Fruit fly (Drosophila melanogaster) whole organism, embryonic: ENCODE measurements around the gene CG17111.

Experiments used
- CG10959 ChIP-seq: fragments of 200-800 bp; sonication (Bioruptor generic); IDR thresholded peaks from 2 replicates; pipeline ENCODE4 v1.3.6; 2022; ENCODE audit warnings: missing biosample characterization, missing genetic modification characterization
- CG11085 ChIP-seq: fragments of 200-800 bp; sonication (Bioruptor generic); IDR thresholded peaks from 2 replicates; pipeline ENCODE4 v1.3.6; 2022; ENCODE audit warnings: missing biosample characterization, missing genetic modification characterization
- CG12391 ChIP-seq: fragments of 200-800 bp; sonication (Bioruptor generic); optimal IDR thresholded peaks from 3 replicates; lab custom pipeline; 2018; ENCODE audit warnings: missing biosample characterization, mild to moderate bottlenecking, missing genetic modification characterization, moderate library complexity
- CG13123 ChIP-seq: fragments of 200-800 bp; sonication (Bioruptor generic); optimal IDR thresholded peaks from 2 replicates; lab custom pipeline; 2016; ENCODE audit warnings: missing biosample characterization, missing genetic modification characterization
- CG13624 ChIP-seq: fragments of 200-800 bp; sonication (Bioruptor generic); optimal IDR thresholded peaks from 2 replicates; lab custom pipeline; 2016; ENCODE audit warnings: missing biosample characterization, missing genetic modification characterization
- CG15073 ChIP-seq: fragments of 200-800 bp; sonication (Bioruptor generic); optimal IDR thresholded peaks from 2 replicates; lab custom pipeline; 2016; ENCODE audit warnings: missing biosample characterization, missing genetic modification characterization
- CG15696 ChIP-seq: fragments of 200-800 bp; sonication (Bioruptor generic); optimal IDR thresholded peaks from 2 replicates; lab custom pipeline; 2019; ENCODE audit warnings: missing biosample characterization, mild to moderate bottlenecking, missing genetic modification characterization, moderate library complexity
- CG1603 ChIP-seq: fragments of 200-800 bp; sonication (Bioruptor generic); optimal IDR thresholded peaks from 2 replicates; lab custom pipeline; 2019; ENCODE audit warnings: missing biosample characterization, mild to moderate bottlenecking, missing genetic modification characterization, moderate library complexity
- CG16779 ChIP-seq: fragments of 200-800 bp; sonication (Bioruptor generic); IDR thresholded peaks from 2 replicates; pipeline ENCODE4 v1.3.6; 2022; ENCODE audit warnings: missing biosample characterization, missing genetic modification characterization
- CG17829 ChIP-seq: fragments of 200-800 bp; optimal IDR thresholded peaks from 2 replicates; lab custom pipeline; 2019; ENCODE audit warnings: missing biosample characterization, mild to moderate bottlenecking, missing genetic modification characterization, moderate library complexity
- CG18619 ChIP-seq: fragments of 200-800 bp; sonication (Bioruptor generic); optimal IDR thresholded peaks from 3 replicates; lab custom pipeline; 2017; ENCODE audit warnings: missing biosample characterization, mild to moderate bottlenecking, missing genetic modification characterization
- CG2116 ChIP-seq: fragments of 200-800 bp; sonication (Bioruptor generic); optimal IDR thresholded peaks from 3 replicates; lab custom pipeline; 2018; ENCODE audit warnings: missing biosample characterization, mild to moderate bottlenecking, missing genetic modification characterization
- CG2202 ChIP-seq: fragments of 200-800 bp; sonication (Bioruptor generic); optimal IDR thresholded peaks from 2 replicates; lab custom pipeline; 2018; ENCODE audit warnings: missing biosample characterization, mild to moderate bottlenecking, missing genetic modification characterization
- CG31365 ChIP-seq: fragments of 200-800 bp; sonication (Bioruptor generic); optimal IDR thresholded peaks from 2 replicates; lab custom pipeline; 2018; ENCODE audit warnings: missing biosample characterization, mild to moderate bottlenecking, missing genetic modification characterization
- CG3281 ChIP-seq: fragments of 200-800 bp; sonication (Bioruptor generic); optimal IDR thresholded peaks from 3 replicates; lab custom pipeline; 2017; ENCODE audit warnings: missing biosample characterization, mild to moderate bottlenecking, missing genetic modification characterization
- CG33557 ChIP-seq: fragments of 200-800 bp; sonication (Bioruptor generic); optimal IDR thresholded peaks from 2 replicates; lab custom pipeline; 2019; ENCODE audit warnings: missing biosample characterization, mild to moderate bottlenecking, missing genetic modification characterization, moderate library complexity
- CG7357 ChIP-seq: fragments of 200-800 bp; sonication (Bioruptor generic); IDR thresholded peaks from 3 replicates; pipeline ENCODE4 v1.3.6; 2022; ENCODE audit warnings: missing biosample characterization, missing genetic modification characterization
- CG7839 ChIP-seq: fragments of 200-800 bp; sonication (Bioruptor generic); optimal IDR thresholded peaks from 3 replicates; lab custom pipeline; 2018; ENCODE audit warnings: missing biosample characterization, mild to moderate bottlenecking, missing genetic modification characterization, moderate library complexity
- CG7928 ChIP-seq: fragments of 200-800 bp; sonication (Bioruptor generic); optimal IDR thresholded peaks from 2 replicates; lab custom pipeline; 2017; ENCODE audit warnings: missing biosample characterization, mild to moderate bottlenecking, missing genetic modification characterization
- CG8281 ChIP-seq: fragments of 200-800 bp; sonication (Bioruptor generic); optimal IDR thresholded peaks from 2 replicates; lab custom pipeline; 2018; ENCODE audit warnings: missing biosample characterization, mild to moderate bottlenecking, missing genetic modification characterization, moderate library complexity
- CG8290 ChIP-seq, 3 experiments: fragments of 200-800 bp; sonication (Bioruptor generic); optimal IDR thresholded peaks; 2 replicates each; lab custom pipeline; 2016 to 2019; ENCODE audit warnings: missing biosample characterization in 3 of 3, missing genetic modification characterization in 3 of 3, mild to moderate bottlenecking in 2 of 3, moderate library complexity in 1 of 3
- CG8944 ChIP-seq: fragments of 200-800 bp; sonication (Bioruptor generic); optimal IDR thresholded peaks from 3 replicates; lab custom pipeline; 2016; ENCODE audit warnings: missing biosample characterization, missing genetic modification characterization
- CG9215 ChIP-seq: fragments of 200-800 bp; sonication (Bioruptor generic); IDR thresholded peaks from 2 replicates; pipeline ENCODE4 v1.3.6; 2022; ENCODE audit warnings: missing biosample characterization, missing genetic modification characterization
- CG9727 ChIP-seq: fragments of 200-800 bp; sonication (Bioruptor generic); optimal IDR thresholded peaks from 3 replicates; lab custom pipeline; 2017; ENCODE audit warnings: missing biosample characterization, mild to moderate bottlenecking, missing genetic modification characterization
- CG9817 ChIP-seq: fragments of 200-800 bp; sonication (Bioruptor generic); optimal IDR thresholded peaks from 2 replicates; lab custom pipeline; 2018; ENCODE audit warnings: missing biosample characterization, mild to moderate bottlenecking, missing genetic modification characterization, moderate library complexity
- CTCF ChIP-seq: fragments of 200-800 bp; sonication (Bioruptor generic); optimal IDR thresholded peaks from 2 replicates; lab custom pipeline; 2017; ENCODE audit warnings: missing biosample characterization, mild to moderate bottlenecking, missing genetic modification characterization, moderate library complexity
- D19A ChIP-seq: fragments of 200-800 bp; optimal IDR thresholded peaks from 3 replicates; lab custom pipeline; 2019; ENCODE audit warnings: missing biosample characterization, mild to moderate bottlenecking, missing genetic modification characterization, moderate library complexity
- Dek ChIP-seq: fragments of 200-800 bp; sonication (Bioruptor generic); optimal IDR thresholded peaks from 3 replicates; lab custom pipeline; 2019; ENCODE audit warnings: missing biosample characterization, mild to moderate bottlenecking, missing genetic modification characterization, moderate library complexity
- Ets65A ChIP-seq: fragments of 200-800 bp; sonication (Bioruptor generic); peaks from one replicate; lab custom pipeline; 2016; ENCODE audit warnings: missing biosample characterization, missing genetic modification characterization
- H2.0 ChIP-seq: fragments of 200-800 bp; sonication (Bioruptor generic); IDR thresholded peaks from 2 replicates; pipeline ENCODE4 v1.3.6; 2022; ENCODE audit warnings: missing biosample characterization, missing genetic modification characterization
- Hr3 ChIP-seq: fragments of 200-800 bp; sonication (Bioruptor generic); optimal IDR thresholded peaks from 3 replicates; lab custom pipeline; 2016; ENCODE audit warnings: missing biosample characterization, missing genetic modification characterization
- Mrtf ChIP-seq: fragments of 200-800 bp; sonication (Bioruptor generic); IDR thresholded peaks from 3 replicates; pipeline ENCODE4 v1.3.6; 2022; ENCODE audit warnings: missing biosample characterization, missing genetic modification characterization
- NK7.1 ChIP-seq: fragments of 200-800 bp; sonication (Bioruptor generic); optimal IDR thresholded peaks from 3 replicates; lab custom pipeline; 2016; ENCODE audit warnings: missing biosample characterization, missing genetic modification characterization
- Ravus ChIP-seq: fragments of 200-800 bp; sonication (Bioruptor generic); IDR thresholded peaks from 2 replicates; pipeline ENCODE4 v1.3.6; 2022; ENCODE audit warnings: missing biosample characterization, missing genetic modification characterization
- Ssrp ChIP-seq: fragments of 200-800 bp; sonication (Bioruptor generic); optimal IDR thresholded peaks from 2 replicates; lab custom pipeline; 2018; ENCODE audit warnings: missing biosample characterization, mild to moderate bottlenecking, missing genetic modification characterization, moderate library complexity
- Xbp1 ChIP-seq: fragments of 200-800 bp; sonication (Bioruptor generic); optimal IDR thresholded peaks from 3 replicates; lab custom pipeline; 2016; ENCODE audit warnings: missing biosample characterization, mild to moderate bottlenecking, missing genetic modification characterization
- ato ChIP-seq: fragments of 200-800 bp; sonication (Bioruptor generic); IDR thresholded peaks from 2 replicates; pipeline ENCODE4 v1.3.6; 2022; ENCODE audit warnings: missing biosample characterization, missing genetic modification characterization; ENCODE audit not compliant: partially characterized antibody
- az2 ChIP-seq: fragments of 200-800 bp; sonication (Bioruptor generic); optimal IDR thresholded peaks from 3 replicates; lab custom pipeline; 2016; ENCODE audit warnings: missing biosample characterization, missing genetic modification characterization
- cato ChIP-seq: fragments of 200-800 bp; sonication (Bioruptor generic); optimal IDR thresholded peaks from 2 replicates; lab custom pipeline; 2016; ENCODE audit warnings: missing biosample characterization, missing genetic modification characterization, borderline replicate concordance
- disco-r ChIP-seq: fragments of 200-800 bp; sonication (Bioruptor generic); optimal IDR thresholded peaks from 2 replicates; lab custom pipeline; 2016; ENCODE audit warnings: missing biosample characterization, missing genetic modification characterization
- eve ChIP-seq, 2 experiments: fragments of >200 bp; optimal IDR thresholded peaks; 2 replicates each; lab custom pipeline; 2017; ENCODE audit warnings: missing biosample characterization in 2 of 2, missing genetic modification characterization in 2 of 2
- gcm2 ChIP-seq: fragments of 200-800 bp; sonication (Bioruptor generic); optimal IDR thresholded peaks from 2 replicates; lab custom pipeline; 2016; ENCODE audit warnings: missing biosample characterization, missing genetic modification characterization
- h ChIP-seq: fragments of >200 bp; optimal IDR thresholded peaks from 2 replicates; lab custom pipeline; 2017
- insv ChIP-seq, 2 experiments: fragments of 200-800 bp; sonication (Bioruptor generic); optimal IDR thresholded peaks; 3 replicates each; lab custom pipeline; 2016 to 2018; ENCODE audit warnings: missing biosample characterization in 2 of 2, missing genetic modification characterization in 2 of 2
- inv ChIP-seq: fragments of 200-800 bp; sonication (Bioruptor generic); IDR thresholded peaks from 2 replicates; pipeline ENCODE4 v1.3.6; 2022; ENCODE audit warnings: missing biosample characterization, missing genetic modification characterization; ENCODE audit not compliant: partially characterized antibody
- pfk ChIP-seq: fragments of 200-800 bp; sonication (Bioruptor generic); optimal IDR thresholded peaks from 2 replicates; lab custom pipeline; 2018; ENCODE audit warnings: missing biosample characterization, mild to moderate bottlenecking, missing genetic modification characterization, moderate library complexity
- pros ChIP-seq: fragments of 200-800 bp; sonication (Bioruptor generic); optimal IDR thresholded peaks from 3 replicates; lab custom pipeline; 2019; ENCODE audit warnings: missing biosample characterization, mild to moderate bottlenecking, missing genetic modification characterization, moderate library complexity
- sug ChIP-seq: fragments of 200-800 bp; optimal IDR thresholded peaks from 2 replicates; lab custom pipeline; 2019; ENCODE audit warnings: missing biosample characterization, mild to moderate bottlenecking, missing genetic modification characterization, moderate library complexity
- unc-4 ChIP-seq: fragments of 200-800 bp; sonication (Bioruptor generic); IDR thresholded peaks from 2 replicates; pipeline ENCODE4 v1.3.6; 2022; ENCODE audit warnings: missing biosample characterization, missing genetic modification characterization; ENCODE audit not compliant: partially characterized antibody
- wdn ChIP-seq: fragments of 200-800 bp; sonication (Bioruptor generic); IDR thresholded peaks from 2 replicates; pipeline ENCODE4 v1.3.6; 2022; ENCODE audit warnings: missing biosample characterization, missing genetic modification characterization
- zen ChIP-seq: fragments of 200-800 bp; sonication (Bioruptor generic); optimal IDR thresholded peaks from 3 replicates; lab custom pipeline; 2018; ENCODE audit warnings: missing biosample characterization, mild to moderate bottlenecking, missing genetic modification characterization, moderate library complexity

CG17111 gene

DNA sequence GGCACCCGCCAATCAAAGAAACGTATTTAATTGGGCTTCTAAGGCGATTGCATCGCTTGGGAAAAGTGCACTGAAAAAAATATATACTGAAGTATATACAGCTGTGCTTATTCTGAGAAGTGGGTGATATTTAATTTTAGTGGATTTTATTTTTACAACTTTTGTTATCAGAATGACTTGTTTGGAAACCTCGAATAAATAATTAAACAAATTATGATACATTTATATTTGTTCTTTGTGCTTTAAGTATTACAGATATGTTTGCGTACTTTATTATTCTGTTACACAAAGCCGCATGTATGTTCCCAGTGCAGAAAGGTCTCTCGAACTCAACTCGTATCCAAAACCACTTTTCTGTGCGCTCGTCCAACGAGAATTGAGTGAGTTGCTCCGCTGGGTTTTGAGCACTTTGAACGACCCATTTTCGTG lies 18.4 kb downstream of the CG17111 start (continued):
- TF ChIP-seq disco-r (no peak), CG15696 (tag; lab: Kevin White, UChicago) (peak; percentile 27), pros (GFP tag; lab: Kevin White, UChicago) (peak; percentile 84), CG1603 (peak; percentile 58), CG8281 (tag; lab: Kevin White, UChicago) (peak; percentile 66), h (lab: Kevin White, UChicago) (no peak), sug (peak; percentile 71), cato (GFP tag; lab: Kevin White, UChicago) (peak; percentile 52), CG7839 (tag; lab: Kevin White, UChicago) (peak; percentile 88), CG17829 (peak; percentile 78), CG13123 (GFP tag; lab: Kevin White, UChicago) (no peak), CG8944 (peak; percentile 7), ato (GFP tag; lab: Robert Waterston, UW) (no peak), CG13624 (GFP tag; lab: Kevin White, UChicago) (no peak), CG16779 (GFP tag; lab: Robert Waterston, UW) (no peak), Ravus (GFP tag; lab: Robert Waterston, UW) (no peak; the same call in 1 of the 2 replicates), CG10959 (GFP tag; lab: Robert Waterston, UW) (no peak), Hr3 (GFP tag; lab: Kevin White, UChicago) (peak; percentile 69), CG9727 (GFP tag; lab: Kevin White, UChicago) (peak; percentile 67), CG15073 (GFP tag; lab: Kevin White, UChicago) (no peak), Mrtf (GFP tag; lab: Robert Waterston, UW) (peak; percentile 53; the same call in 1 of the 3 replicates), CG11085 (GFP tag; lab: Robert Waterston, UW) (no peak), gcm2 (no peak), Ets65A (peak; percentile 95), CG7928 (GFP tag; lab: Kevin White, UChicago) (no peak), CG2202 (peak; percentile 34), insv (GFP tag; optimal IDR thresholded peaks at IDR 0.05; lab: Kevin White, UChicago) (no peak), CG33557 (GFP tag; lab: Kevin White, UChicago) (no peak), pfk (no peak), D19A (tag; lab: Kevin White, UChicago) (peak; percentile 70), inv (GFP tag; lab: Robert Waterston, UW) (no peak), wdn (GFP tag; lab: Robert Waterston, UW) (0 out of 2 replicates have a peak, but pooled peaks have one; percentile 36), Xbp1 (GFP tag; lab: Kevin White, UChicago) (peak; percentile 74), Ssrp (tag; lab: Kevin White, UChicago) (peak; percentile 79), Dek (tag; lab: Kevin White, UChicago) (peak; percentile 63), az2 (GFP tag; lab: Kevin White, UChicago) (peak; percentile 77), zen (peak; percentile 55), CG8290 (GFP tag; optimal IDR thresholded peaks at IDR 0.05; lab: Kevin White, UChicago) (peak; percentile 48), CG8290 (tag; optimal IDR thresholded peaks at IDR 0.05; lab: Kevin White, UChicago) (no peak), NK7.1 (GFP tag; lab: Kevin White, UChicago) (peak; percentile 28), eve (GFP tag; optimal IDR thresholded peaks at IDR 0.05; lab: Kevin White, UChicago) (no peak), unc-4 (GFP tag; lab: Robert Waterston, UW) (no peak), CG9817 (tag; lab: Kevin White, UChicago) (peak; percentile 63), CTCF (no peak), CG18619 (peak; percentile 69), CG31365 (tag; lab: Kevin White, UChicago) (no peak), CG9215 (peak; percentile 46; the same call in 1 of the 2 replicates), CG12391 (tag; lab: Kevin White, UChicago) (peak; percentile 81), CG2116 (GFP tag; lab: Kevin White, UChicago) (peak; percentile 24), H2.0 (GFP tag; lab: Robert Waterston, UW) (peak; percentile 52; the same call in 1 of the 2 replicates), CG3281 (GFP tag; lab: Kevin White, UChicago) (peak; percentile 76), CG7357 (GFP tag; lab: Robert Waterston, UW) (peak; percentile 54; the same call in 1 of the 3 replicates)
